ENCODE assay signal across 2 fruit fly cellular contexts in genomic region chr2L:4281810-4282209, dm6.
A peak's percentile ranks its signal among the peaks of the same experiment; 100 is the strongest.
TF ChIP-seq lines count a peak whose summit lies in the region.

No protein-coding gene starts in this region.

- TF ChIP-seq CTCF in whole organism, embryonic (GFP tag; optimal IDR thresholded peaks at IDR 0.05; lab: Kevin White, UChicago): no peak

TF ChIP-seq in whole organism, embryonic, 481 proteins besides CTCF, POLR2A, EP300 and RAD21:
- peak; percentile 60 to 67 for TF ChIP-seq Trl (optimal IDR thresholded peaks at IDR 0.05; lab: Kevin White, UChicago)
- TF ChIP-seq Trl (GFP tag; optimal IDR thresholded peaks at IDR 0.05; lab: Kevin White, UChicago): no peak
- TF ChIP-seq Ets65A (GFP tag; lab: Kevin White, UChicago): peak; percentile 37
- 0 out of 3 replicates have a peak, but pooled peaks have one; percentile 17 for TF ChIP-seq zen2 (GFP tag; IDR thresholded peaks at IDR 0.05; lab: Robert Waterston, UW; ENCODE audit: partially characterized antibody)
- TF ChIP-seq emc (GFP tag; optimal IDR thresholded peaks at IDR 0.05; lab: Kevin White, UChicago): no peak

TF ChIP-seq in whole organism, wandering third instar larva, 38 proteins besides CTCF, POLR2A, EP300 and RAD21:
- TF ChIP-seq dsf (GFP tag; optimal IDR thresholded peaks at IDR 0.05; lab: Kevin White, UChicago; ENCODE audit: borderline replicate concordance) (no peak), Dfd (GFP tag; optimal IDR thresholded peaks at IDR 0.05; lab: Kevin White, UChicago) (peak; percentile 54), GATAd (GFP tag; optimal IDR thresholded peaks at IDR 0.05; lab: Kevin White, UChicago) (no peak)
TF ChIP-seq in whole organism, wandering third instar larva: peak in this region for 1.

Comparison
In these comparisons a context has a peak if more than half of its experiments do, and no peak if none do; other contexts are left out.
1. Of the 10 proteins assayed by ChIP-seq in both whole organism, embryonic and whole organism, wandering third instar larva: peak only in whole organism, embryonic: none; only in whole organism, wandering third instar larva: Dfd; in both: none; in neither: 9.